Comparison of ENCODE assay signal across 8 worm cellular contexts in the genomic region with DNA sequence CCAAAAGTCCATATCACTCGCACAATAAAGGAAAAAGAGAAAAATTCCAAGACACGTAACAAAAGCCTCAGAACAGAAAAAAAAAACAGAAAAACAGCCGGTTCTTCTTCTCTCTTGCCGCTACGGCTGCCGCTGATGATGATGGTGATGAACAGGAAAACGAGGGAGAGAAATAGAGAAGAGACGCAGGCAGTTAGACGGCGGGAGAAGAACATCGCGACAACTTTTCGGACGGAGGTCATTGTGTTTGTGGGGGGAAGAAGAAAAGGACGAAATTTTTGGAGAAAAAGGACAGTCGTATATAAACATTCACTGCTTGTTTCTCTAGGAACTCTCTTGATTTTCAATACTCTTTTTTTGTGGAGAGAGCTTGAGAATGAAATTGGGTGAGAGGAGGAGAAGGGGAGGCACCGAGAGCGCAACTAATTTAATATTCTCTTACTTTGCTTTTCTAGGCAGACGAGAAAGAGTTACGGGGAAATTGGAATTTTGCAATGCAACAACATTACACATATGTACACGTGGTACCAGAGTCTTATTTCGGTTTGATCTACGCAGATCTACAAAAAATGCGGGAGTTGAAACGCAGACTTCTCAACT.
A peak's percentile ranks its signal among the peaks of the same experiment; 100 is the strongest.
TF ChIP-seq lines count a peak whose summit lies in the region.

No protein-coding gene starts in this region.

TF ChIP-seq in whole organism, L1 larva, 84 proteins besides CTCF, POLR2A, EP300 and RAD21 (continues in another document):
- TF ChIP-seq xbp-1 (tag; optimal IDR thresholded peaks at IDR 0.05; lab: Kevin White, UChicago) (peak; percentile 28), nhr-47 (tag; optimal IDR thresholded peaks at IDR 0.05; lab: Kevin White, UChicago) (peak; percentile 50), elt-3 (tag; optimal IDR thresholded peaks at IDR 0.05; lab: Kevin White, UChicago) (peak in 1 of 6 experiments; percentile 25), C16A3.4 (tag; optimal IDR thresholded peaks at IDR 0.05; lab: Kevin White, UChicago) (no peak), nhr-76 (tag; optimal IDR thresholded peaks at IDR 0.05; lab: Kevin White, UChicago) (no peak), snu-23 (GFP tag; optimal IDR thresholded peaks at IDR 0.05; lab: Kevin White, UChicago) (peak; percentile 60), nhr-19 (GFP tag; conservative IDR thresholded peaks at IDR 0.05; lab: Robert Waterston, UW) (peak; percentile 41), efl-1 (optimal IDR thresholded peaks at IDR 0.05; lab: Kevin White, UChicago) (peak; percentile 39 to 59), efl-1 (GFP tag; optimal IDR thresholded peaks at IDR 0.05 in 1 of 2; lab: Kevin White, UChicago) (peak; percentile 53 to 96), swsn-7 (tag; optimal IDR thresholded peaks at IDR 0.05; lab: Kevin White, UChicago) (peak; percentile 54)

TF ChIP-seq in whole organism, L2 larva, 48 proteins besides CTCF, POLR2A, EP300 and RAD21 (continues in another document):
- TF ChIP-seq nhr-12 (tag; optimal IDR thresholded peaks at IDR 0.05; lab: Kevin White, UChicago) (no peak), lin-39 (tag; optimal IDR thresholded peaks at IDR 0.05; lab: Kevin White, UChicago) (no peak), aly-2 (tag; optimal IDR thresholded peaks at IDR 0.05; lab: Kevin White, UChicago) (no peak), sma-9 (GFP tag; optimal IDR thresholded peaks at IDR 0.05; lab: Kevin White, UChicago) (peak; percentile 57), sma-9 (tag; optimal IDR thresholded peaks at IDR 0.05; lab: Kevin White, UChicago) (no peak), C34F6.9 (tag; optimal IDR thresholded peaks at IDR 0.05; lab: Kevin White, UChicago) (peak; percentile 83), skn-1 (tag; optimal IDR thresholded peaks at IDR 0.05; lab: Kevin White, UChicago) (no peak), ztf-4 (tag; optimal IDR thresholded peaks at IDR 0.05; lab: Kevin White, UChicago) (no peak), nhr-6 (tag; optimal IDR thresholded peaks at IDR 0.05; lab: Kevin White, UChicago) (no peak), unc-62 (GFP tag; optimal IDR thresholded peaks at IDR 0.05; lab: Kevin White, UChicago) (no peak), lin-11 (tag; optimal IDR thresholded peaks at IDR 0.05; lab: Kevin White, UChicago) (no peak)

TF ChIP-seq in whole organism, L3 larva, 47 proteins besides CTCF, POLR2A, EP300 and RAD21 (continues in another document):
- peak; percentile 43 for TF ChIP-seq ztf-4 (tag; optimal IDR thresholded peaks at IDR 0.05; lab: Kevin White, UChicago)
- peak; percentile 55 for TF ChIP-seq nhr-23 (tag; optimal IDR thresholded peaks at IDR 0.05; lab: Kevin White, UChicago)
- TF ChIP-seq unc-62 (GFP tag; optimal IDR thresholded peaks at IDR 0.05; lab: Kevin White, UChicago): no peak
- TF ChIP-seq ceh-82 (tag; optimal IDR thresholded peaks at IDR 0.05; lab: Kevin White, UChicago): no peak
- TF ChIP-seq unc-39 (tag; optimal IDR thresholded peaks at IDR 0.05; lab: Kevin White, UChicago): no peak
- TF ChIP-seq ZK546.5 (tag; optimal IDR thresholded peaks at IDR 0.05; lab: Kevin White, UChicago): no peak
- no peak for TF ChIP-seq nhr-28 (tag; optimal IDR thresholded peaks at IDR 0.05; lab: Kevin White, UChicago)
- TF ChIP-seq mml-1 (tag; optimal IDR thresholded peaks at IDR 0.05; lab: Kevin White, UChicago): no peak
- TF ChIP-seq lsy-12 (tag; optimal IDR thresholded peaks at IDR 0.05; lab: Kevin White, UChicago): no peak
- TF ChIP-seq snpc-4 (tag; optimal IDR thresholded peaks at IDR 0.05; lab: Kevin White, UChicago): no peak
- TF ChIP-seq nhr-11 (tag; optimal IDR thresholded peaks at IDR 0.05; lab: Kevin White, UChicago): no peak

TF ChIP-seq in whole organism, L4 larva, 104 proteins besides CTCF, POLR2A, EP300 and RAD21 (continues in another document):
- TF ChIP-seq nhr-77 (tag; optimal IDR thresholded peaks at IDR 0.05; lab: Kevin White, UChicago) (no peak), arid-1 (GFP tag; conservative IDR thresholded peaks at IDR 0.05; lab: Robert Waterston, UW) (no peak), pha-4 (GFP tag; IDR thresholded peaks at IDR 0.05; lab: Robert Waterston, UW) (peak; percentile 46; the same call in 1 of the 2 replicates), pha-4 (tag; optimal IDR thresholded peaks at IDR 0.05; lab: Kevin White, UChicago) (no peak), lin-1 (GFP tag; IDR thresholded peaks at IDR 0.05; lab: Robert Waterston, UW) (no peak), mdl-1 (tag; optimal IDR thresholded peaks at IDR 0.05; lab: Kevin White, UChicago) (peak; percentile 39 to 75), hlh-11 (tag; optimal IDR thresholded peaks at IDR 0.05; lab: Kevin White, UChicago) (peak; percentile 88), daf-16 (GFP tag; optimal IDR thresholded peaks at IDR 0.05; lab: Kevin White, UChicago) (no peak), daf-16 (tag; optimal IDR thresholded peaks at IDR 0.05; lab: Kevin White, UChicago) (peak; percentile 84), fos-1 (tag; optimal IDR thresholded peaks at IDR 0.05; lab: Kevin White, UChicago) (no peak), F26F4.8 (GFP tag; conservative IDR thresholded peaks at IDR 0.05; lab: Robert Waterston, UW) (no peak)

TF ChIP-seq in whole organism, late embryonic, 69 proteins besides CTCF, POLR2A, EP300 and RAD21 (continues in another document):
- TF ChIP-seq ceh-31 (tag; optimal IDR thresholded peaks at IDR 0.05; lab: Kevin White, UChicago) (peak; percentile 65), hlh-13 (GFP tag; optimal IDR thresholded peaks at IDR 0.05; lab: Kevin White, UChicago) (no peak), rnt-1 (tag; optimal IDR thresholded peaks at IDR 0.05; lab: Kevin White, UChicago) (no peak), tbx-2 (tag; optimal IDR thresholded peaks at IDR 0.05; lab: Kevin White, UChicago) (peak; percentile 55), sdc-2 (tag; optimal IDR thresholded peaks at IDR 0.05; lab: Kevin White, UChicago) (no peak), ceh-19 (GFP tag; optimal IDR thresholded peaks at IDR 0.05; lab: Kevin White, UChicago) (no peak), sox-4 (tag; optimal IDR thresholded peaks at IDR 0.05; lab: Kevin White, UChicago) (no peak), ahr-1 (tag; optimal IDR thresholded peaks at IDR 0.05; lab: Kevin White, UChicago) (no peak), pqm-1 (tag; optimal IDR thresholded peaks at IDR 0.05; lab: Kevin White, UChicago) (no peak), ceh-18 (tag; optimal IDR thresholded peaks at IDR 0.05; lab: Kevin White, UChicago) (peak; percentile 1), unc-42 (tag; optimal IDR thresholded peaks at IDR 0.05; lab: Kevin White, UChicago) (peak; percentile 98), fkh-10 (GFP tag; optimal IDR thresholded peaks at IDR 0.05; lab: Kevin White, UChicago) (peak; percentile 68)

TF ChIP-seq in whole organism, midembryonic, 9 proteins besides CTCF, POLR2A, EP300 and RAD21:
- TF ChIP-seq med-1 (GFP tag; optimal IDR thresholded peaks at IDR 0.05; lab: Kevin White, UChicago; ENCODE audit: insufficient read depth): no peak
- TF ChIP-seq tab-1 (GFP tag; IDR thresholded peaks at IDR 0.05; lab: Robert Waterston, UW): no peak
- TF ChIP-seq cog-1 (tag; optimal IDR thresholded peaks at IDR 0.05; lab: Kevin White, UChicago): peak; percentile 10
- no peak for TF ChIP-seq flt-1 (GFP tag; IDR thresholded peaks at IDR 0.05; lab: Robert Waterston, UW)

TF ChIP-seq in whole organism, mixed stage, embryonic, 35 proteins besides CTCF, POLR2A, EP300 and RAD21:
- TF ChIP-seq bed-3 (GFP tag; optimal IDR thresholded peaks at IDR 0.05; lab: Kevin White, UChicago) (no peak), nhr-76 (tag; optimal IDR thresholded peaks at IDR 0.05; lab: Kevin White, UChicago) (no peak), nhr-2 (tag; optimal IDR thresholded peaks at IDR 0.05; lab: Kevin White, UChicago) (no peak), pha-4 (tag; optimal IDR thresholded peaks at IDR 0.05; lab: Kevin White, UChicago) (peak; percentile 37), ham-2 (GFP tag; optimal IDR thresholded peaks at IDR 0.05; lab: Kevin White, UChicago) (no peak), mab-5 (tag; optimal IDR thresholded peaks at IDR 0.05; lab: Kevin White, UChicago) (no peak), elt-1 (tag; optimal IDR thresholded peaks at IDR 0.05; lab: Kevin White, UChicago; ENCODE audit: borderline replicate concordance, insufficient read depth) (no peak), hlh-1 (tag; optimal IDR thresholded peaks at IDR 0.05; lab: Kevin White, UChicago) (peak; percentile 55), ces-1 (GFP tag; optimal IDR thresholded peaks at IDR 0.05; lab: Kevin White, UChicago) (peak; percentile 98), snpc-4 (tag; optimal IDR thresholded peaks at IDR 0.05; lab: Kevin White, UChicago) (no peak), unc-62 (GFP tag; optimal IDR thresholded peaks at IDR 0.05; lab: Kevin White, UChicago) (peak; percentile 2), flh-1 (GFP tag; optimal IDR thresholded peaks at IDR 0.05; lab: Kevin White, UChicago) (no peak)

TF ChIP-seq in whole organism, young adult, 124 proteins besides CTCF, POLR2A, EP300 and RAD21:
- peak; percentile 28 for TF ChIP-seq madf-10 (tag; optimal IDR thresholded peaks at IDR 0.05; lab: Kevin White, UChicago)
- no peak for TF ChIP-seq rcor-1 (GFP tag; IDR thresholded peaks at IDR 0.05; lab: Robert Waterston, UW)
- no peak for TF ChIP-seq madf-3 (GFP tag; IDR thresholded peaks at IDR 0.05; lab: Robert Waterston, UW)
- TF ChIP-seq lin-35 (GFP tag; optimal IDR thresholded peaks at IDR 0.05; lab: Kevin White, UChicago): peak in 1 of 3 experiments; percentile 20
- no peak for TF ChIP-seq cebp-1 (GFP tag; IDR thresholded peaks at IDR 0.05; lab: Robert Waterston, UW)
- TF ChIP-seq cebp-1 (tag; optimal IDR thresholded peaks at IDR 0.05; lab: Kevin White, UChicago): peak; percentile 54
- TF ChIP-seq nhr-120 (GFP tag; IDR thresholded peaks at IDR 0.05; lab: Robert Waterston, UW): no peak
- peak; percentile 80 for TF ChIP-seq hmg-1.2 (GFP tag; IDR thresholded peaks at IDR 0.05; lab: Robert Waterston, UW)
- peak; percentile 14 for TF ChIP-seq K12H6.12 (tag; optimal IDR thresholded peaks at IDR 0.05; lab: Kevin White, UChicago)
- peak; percentile 71 for TF ChIP-seq lin-40 (tag; optimal IDR thresholded peaks at IDR 0.05; lab: Kevin White, UChicago)
- TF ChIP-seq nhr-80 (tag; optimal IDR thresholded peaks at IDR 0.05; lab: Kevin White, UChicago): peak; percentile 47
- no peak for TF ChIP-seq Y67H2A.10 (GFP tag; conservative IDR thresholded peaks at IDR 0.05; lab: Robert Waterston, UW)
- TF ChIP-seq ztf-26 (tag; optimal IDR thresholded peaks at IDR 0.05; lab: Kevin White, UChicago): peak; percentile 3
- peak; percentile 55; the same call in 1 of the 2 replicates for TF ChIP-seq mcd-1 (GFP tag; IDR thresholded peaks at IDR 0.05; lab: Robert Waterston, UW)
- TF ChIP-seq egrh-3 (GFP tag; IDR thresholded peaks at IDR 0.05; lab: Robert Waterston, UW): peak; percentile 30; the same call in 1 of the 2 replicates
- no peak for TF ChIP-seq F57C9.4 (tag; optimal IDR thresholded peaks at IDR 0.05; lab: Kevin White, UChicago)
- no peak for TF ChIP-seq aptf-2 (GFP tag; conservative IDR thresholded peaks at IDR 0.05; lab: Robert Waterston, UW)
- no peak for TF ChIP-seq snpc-1.3 (tag; optimal IDR thresholded peaks at IDR 0.05; lab: Kevin White, UChicago; ENCODE audit: insufficient read depth)
